Fruit fly (Drosophila melanogaster) whole organism, wandering third instar larva: ENCODE results near the gene Nrg.

ENCODE experiments used
- Dif ChIP-seq: fragments of 200-275, 200-300 bp; sonication (Bioruptor generic); optimal IDR thresholded peaks from 2 replicates; lab custom pipeline; 2018; ENCODE audit warnings: missing biosample characterization, missing genetic modification characterization; ENCODE audit not compliant: partially characterized antibody
- Jra ChIP-seq: sonication (Bioruptor generic); optimal IDR thresholded peaks from 2 replicates; lab custom pipeline; 2016; ENCODE audit warnings: missing biosample characterization, missing genetic modification characterization
- OdsH ChIP-seq: fragments of 200-800 bp; sonication (Bioruptor generic); optimal IDR thresholded peaks from 2 replicates; lab custom pipeline; 2016; ENCODE audit warnings: missing biosample characterization, mild to moderate bottlenecking, missing genetic modification characterization
- br ChIP-seq: fragments of 200-800 bp; sonication (Bioruptor generic); optimal IDR thresholded peaks from 2 replicates; lab custom pipeline; 2016; ENCODE audit warnings: missing biosample characterization, missing genetic modification characterization
- psq ChIP-seq: fragments of 200-800 bp; sonication (Bioruptor generic); optimal IDR thresholded peaks from 3 replicates; lab custom pipeline; 2017; ENCODE audit warnings: missing biosample characterization, mild to moderate bottlenecking, missing genetic modification characterization, moderate library complexity

dm6 chrX:8574672-8575350 lies 57.6 kb downstream of the Nrg start:
- peak; percentile 21 for TF ChIP-seq OdsH
- TF ChIP-seq psq (GFP tag; lab: Kevin White, UChicago) = no peak
- peak; percentile 64 for TF ChIP-seq Jra (GFP tag; lab: Kevin White, UChicago)
- peak; percentile 18 for TF ChIP-seq br (GFP tag; lab: Kevin White, UChicago)
- TF ChIP-seq Dif (GFP tag; lab: Kevin White, UChicago) = no peak
